Worm (Caenorhabditis elegans) whole organism, early embryonic: ENCODE results near the gene Y6E2A.10.

Experiments used
- ama-1 ChIP-seq: fragments of 150-350 bp; optimal IDR thresholded peaks from 2 replicates; lab custom pipeline; 2014
- flt-1 ChIP-seq: fragments of 200-800 bp; sonication (Bioruptor generic); IDR thresholded peaks from 2 replicates; pipeline ENCODE4 v1.3.6; 2022; ENCODE audit warnings: missing genetic modification characterization, missing compliant biosample characterization
- hmg-4 ChIP-seq: fragments of 200-800 bp; sonication (Bioruptor generic); optimal IDR thresholded peaks from 2 replicates; lab custom pipeline; 2018; ENCODE audit warnings: mild to moderate bottlenecking, missing genetic modification characterization, missing compliant biosample characterization

DNA sequence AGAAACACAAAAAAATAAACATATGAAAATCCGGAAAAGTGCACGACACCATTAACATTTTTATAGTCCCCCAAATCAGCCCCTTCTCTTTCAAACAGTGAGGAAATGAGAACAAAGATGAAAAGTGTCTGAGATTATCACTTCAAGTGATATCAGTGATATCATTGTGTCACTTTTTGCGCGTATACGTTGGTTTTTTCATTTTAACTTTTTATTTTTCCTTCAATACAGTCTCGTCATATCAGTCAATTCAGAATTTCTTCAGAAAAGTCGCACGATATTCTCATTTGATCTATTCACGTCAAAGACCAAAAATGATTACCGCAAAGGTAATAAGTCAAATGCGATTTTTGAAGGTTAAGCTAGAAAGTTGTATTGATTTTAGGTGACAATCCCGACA lies 25.6 kb downstream of the Y6E2A.10 start, which contains the start of gene twk-34:
- no peak for TF ChIP-seq hmg-4 (GFP tag; lab: Kevin White, UChicago)
- TF ChIP-seq ama-1 (lab: Kevin White, UChicago), result no peak
- no peak for TF ChIP-seq flt-1 (GFP tag; lab: Robert Waterston, UW)
